Worm (Caenorhabditis elegans) whole organism, mixed stage, embryonic: Measurements from ENCODE around the gene R02D3.8.

Experiments
- M03D4.4 ChIP-seq: sonication (generic microtip); optimal IDR thresholded peaks from 2 replicates; lab custom pipeline; 2017; ENCODE audit warnings: mild to moderate bottlenecking, missing genetic modification characterization, missing compliant biosample characterization
- ceh-39 ChIP-seq: fragments of 150-350 bp; optimal IDR thresholded peaks from 2 replicates; lab custom pipeline; 2014; ENCODE audit warnings: missing biosample characterization, missing genetic modification characterization
- ceh-43 ChIP-seq: fragments of 200-800 bp; sonication (Bioruptor generic); optimal IDR thresholded peaks from 2 replicates; lab custom pipeline; 2018; ENCODE audit warnings: mild to moderate bottlenecking, missing genetic modification characterization, moderate library complexity, missing compliant biosample characterization
- ceh-83 ChIP-seq: fragments of 200-800 bp; sonication (Bioruptor generic); optimal IDR thresholded peaks from 2 replicates; lab custom pipeline; 2018; ENCODE audit warnings: mild to moderate bottlenecking, missing genetic modification characterization, missing compliant biosample characterization
- ces-1 ChIP-seq: fragments of 150-350 bp; optimal IDR thresholded peaks from 2 replicates; lab custom pipeline; 2014; ENCODE audit warnings: missing biosample characterization, missing genetic modification reagents, missing genetic modification characterization
- cnd-1 ChIP-seq: fragments of 200-800 bp; sonication (Bioruptor generic); optimal IDR thresholded peaks from 2 replicates; lab custom pipeline; 2018; ENCODE audit warnings: mild to moderate bottlenecking, missing genetic modification characterization, missing compliant biosample characterization
- elt-1 ChIP-seq: sonication (generic microtip); optimal IDR thresholded peaks from 2 replicates; lab custom pipeline; 2017; ENCODE audit warnings: missing genetic modification characterization, mild to moderate bottlenecking, missing compliant biosample characterization, antibody characterized with exemption, moderate library complexity, borderline replicate concordance; ENCODE audit not compliant: insufficient read depth
- elt-3 ChIP-seq: fragments of 150-350 bp; optimal IDR thresholded peaks from 2 replicates; lab custom pipeline; 2014; ENCODE audit warnings: missing biosample characterization, missing genetic modification characterization
- ham-2 ChIP-seq: fragments of 200-800 bp; sonication (Bioruptor generic); optimal IDR thresholded peaks from 2 replicates; lab custom pipeline; 2018; ENCODE audit warnings: mild to moderate bottlenecking, missing genetic modification characterization, missing compliant biosample characterization
- hlh-1 ChIP-seq: fragments of 150-350 bp; optimal IDR thresholded peaks from 2 replicates; lab custom pipeline; 2014; ENCODE audit warnings: missing biosample characterization, missing genetic modification reagents, missing genetic modification characterization
- lin-13 ChIP-seq: fragments of 150-350 bp; optimal IDR thresholded peaks from 2 replicates; lab custom pipeline; 2014; ENCODE audit warnings: missing biosample characterization, missing genetic modification characterization
- lin-32 ChIP-seq: fragments of 200-800 bp; sonication (Bioruptor generic); optimal IDR thresholded peaks from 2 replicates; lab custom pipeline; 2018; ENCODE audit warnings: mild to moderate bottlenecking, missing genetic modification characterization, missing compliant biosample characterization
- lsy-2 ChIP-seq: fragments of 150-350 bp; optimal IDR thresholded peaks from 2 replicates; lab custom pipeline; 2014; ENCODE audit warnings: missing biosample characterization, missing genetic modification characterization
- mab-5 ChIP-seq: fragments of 150-350 bp; optimal IDR thresholded peaks from 2 replicates; lab custom pipeline; 2014; ENCODE audit warnings: missing biosample characterization, missing genetic modification characterization
- mep-1 ChIP-seq: fragments of 150-350 bp; optimal IDR thresholded peaks from 2 replicates; lab custom pipeline; 2017; ENCODE audit warnings: missing biosample characterization, missing genetic modification reagents, missing genetic modification characterization, inconsistent platforms
- mls-2 ChIP-seq: sonication (generic microtip); optimal IDR thresholded peaks from 2 replicates; lab custom pipeline; 2016; ENCODE audit warnings: mild to moderate bottlenecking, missing genetic modification characterization, moderate library complexity, missing compliant biosample characterization
- nhr-12 ChIP-seq: fragments of 150-350 bp; optimal IDR thresholded peaks from 2 replicates; lab custom pipeline; 2014; ENCODE audit warnings: missing biosample characterization, missing genetic modification characterization
- nhr-2 ChIP-seq: fragments of 150-350 bp; optimal IDR thresholded peaks from 2 replicates; lab custom pipeline; 2014; ENCODE audit warnings: missing biosample characterization, missing genetic modification characterization
- nhr-237 ChIP-seq: fragments of 150-350 bp; optimal IDR thresholded peaks from 2 replicates; lab custom pipeline; 2014; ENCODE audit warnings: missing biosample characterization, missing genetic modification characterization
- nhr-28 ChIP-seq: fragments of 150-350 bp; optimal IDR thresholded peaks from 2 replicates; lab custom pipeline; 2014; ENCODE audit warnings: missing biosample characterization, missing genetic modification characterization
- nhr-76 ChIP-seq: sonication (generic microtip); optimal IDR thresholded peaks from 2 replicates; lab custom pipeline; 2017; ENCODE audit warnings: missing biosample characterization, missing genetic modification characterization
- pha-4 ChIP-seq: fragments of 150-350 bp; optimal IDR thresholded peaks from 2 replicates; lab custom pipeline; 2018; ENCODE audit warnings: missing biosample characterization, missing genetic modification reagents, missing genetic modification characterization
- sem-2 ChIP-seq: fragments of 200-800 bp; sonication (Bioruptor generic); optimal IDR thresholded peaks from 2 replicates; lab custom pipeline; 2018; ENCODE audit warnings: mild to moderate bottlenecking, missing genetic modification characterization, missing compliant biosample characterization
- snpc-4 ChIP-seq: fragments of 150-350 bp; optimal IDR thresholded peaks from 2 replicates; lab custom pipeline; 2014; ENCODE audit warnings: missing biosample characterization, missing genetic modification characterization
- sptf-1 ChIP-seq: sonication (generic microtip); optimal IDR thresholded peaks from 2 replicates; lab custom pipeline; 2017; ENCODE audit warnings: mild to moderate bottlenecking, missing genetic modification characterization, moderate library complexity, missing compliant biosample characterization
- tbx-8 ChIP-seq: fragments of 200-800 bp; sonication (Bioruptor generic); optimal IDR thresholded peaks from 2 replicates; lab custom pipeline; 2018; ENCODE audit warnings: mild to moderate bottlenecking, missing genetic modification characterization, moderate library complexity, missing compliant biosample characterization
- unc-120 ChIP-seq: sonication (generic microtip); optimal IDR thresholded peaks from 2 replicates; lab custom pipeline; 2017; ENCODE audit warnings: missing genetic modification characterization, missing compliant biosample characterization; ENCODE audit not compliant: poor library complexity, severe bottlenecking
- unc-39 ChIP-seq: fragments of 150-350 bp; optimal IDR thresholded peaks from 2 replicates; lab custom pipeline; 2014; ENCODE audit warnings: missing biosample characterization, missing genetic modification characterization
- unc-62 ChIP-seq: fragments of 150-350 bp; optimal IDR thresholded peaks from 2 replicates; lab custom pipeline; 2014; ENCODE audit warnings: missing biosample characterization, missing genetic modification reagents, missing genetic modification characterization
- zip-8 ChIP-seq: fragments of 150-350 bp; optimal IDR thresholded peaks from 2 replicates; lab custom pipeline; 2014; ENCODE audit warnings: missing biosample characterization, missing genetic modification characterization

R02D3.8 gene

ce11 chrIV:258362-258761 lies 1.4 kb upstream of the R02D3.8 start:
- TF ChIP-seq snpc-4 (no peak), elt-3 (no peak), lin-13 (tag; lab: Kevin White, UChicago) (no peak), tbx-8 (no peak), sem-2 (GFP tag; lab: Kevin White, UChicago) (no peak)

ce11 chrIV:255379-255857 lies 1.6 kb downstream of the R02D3.8 start, which contains the start of gene rcat-1:
Gene rcat-1, minus strand, starts transcription at chrIV:255429.
- TF ChIP-seq mls-2 (tag; lab: Kevin White, UChicago) (no peak), cnd-1 (peak; percentile 9), ceh-83 (no peak), lsy-2 (peak; percentile 87), mep-1 (peak; percentile 95), unc-62 (peak; percentile 59), ceh-39 (tag; lab: Kevin White, UChicago) (peak; percentile 74), nhr-2 (tag; lab: Kevin White, UChicago) (peak; percentile 10), nhr-76 (tag; lab: Kevin White, UChicago) (no peak), lin-13 (tag; lab: Kevin White, UChicago) (peak; percentile 89), unc-120 (peak; percentile 8), unc-39 (tag; lab: Kevin White, UChicago) (no peak), sptf-1 (no peak), hlh-1 (peak; percentile 36), ces-1 (GFP tag; lab: Kevin White, UChicago) (peak; percentile 72), mab-5 (no peak), M03D4.4 (tag; lab: Kevin White, UChicago) (no peak), elt-1 (no peak), elt-3 (no peak), pha-4 (tag; lab: Kevin White, UChicago) (peak; percentile 78), nhr-237 (tag; lab: Kevin White, UChicago) (peak; percentile 83)

ce11 chrIV:252454-252853 lies 4.5 kb downstream of the R02D3.8 start, which contains the start of gene grl-19:
Gene grl-19, minus strand, starts transcription at chrIV:252554.
- TF ChIP-seq sptf-1, result no peak
- no peak for TF ChIP-seq lin-32 (GFP tag; lab: Kevin White, UChicago)
- TF ChIP-seq elt-3, result no peak
- TF ChIP-seq unc-62, result no peak
- TF ChIP-seq nhr-76 (tag; lab: Kevin White, UChicago), result no peak
- TF ChIP-seq nhr-12 (tag; lab: Kevin White, UChicago), result no peak
- no peak for TF ChIP-seq cnd-1
- TF ChIP-seq M03D4.4 (tag; lab: Kevin White, UChicago), result no peak
- no peak for TF ChIP-seq ceh-39 (tag; lab: Kevin White, UChicago)

DNA sequence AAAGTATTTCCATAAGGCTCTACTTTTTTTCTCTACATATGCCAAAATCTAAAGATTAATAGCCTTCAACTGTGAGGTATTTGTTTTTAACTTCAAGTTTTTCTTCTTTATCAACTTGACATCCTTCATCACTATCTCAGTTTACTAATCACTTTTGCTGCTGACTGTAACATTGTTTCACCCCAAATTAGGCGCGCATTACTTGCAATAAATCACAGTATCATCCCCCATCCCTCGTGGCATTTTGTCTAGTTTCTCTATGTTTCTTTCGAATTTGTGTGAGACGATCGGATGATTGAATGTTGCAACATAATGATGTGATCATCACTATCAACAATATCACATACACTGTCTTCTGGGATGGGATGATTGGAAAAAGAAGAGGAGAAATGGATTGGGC lies 9.5 kb downstream of the R02D3.8 start:
- TF ChIP-seq ceh-83, result no peak
- TF ChIP-seq elt-3, result peak; percentile 7

DNA sequence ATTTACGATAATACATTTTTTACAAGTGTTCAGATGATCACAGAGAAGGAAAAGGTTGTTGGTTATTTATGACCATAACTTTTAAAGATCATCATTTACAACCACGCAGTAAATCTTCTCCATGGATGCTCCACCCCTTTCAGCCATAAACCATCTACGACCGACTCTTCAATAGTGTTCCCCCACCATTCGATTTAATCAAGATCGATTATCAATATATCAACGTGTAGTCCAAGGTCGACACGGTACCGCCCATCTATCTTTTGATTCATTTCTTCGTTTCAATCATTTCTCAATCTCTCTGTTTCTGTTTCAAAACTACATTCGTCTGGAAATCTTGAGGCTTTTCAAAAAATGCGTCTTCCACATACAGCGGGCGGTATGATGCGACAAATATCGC lies 12.2 kb downstream of the R02D3.8 start, which contains the start of gene aass-1:
TSS of gene aass-1 (plus strand) at position 301 of the 400 bp plus-strand sequence.
- TF ChIP-seq unc-39 (tag; lab: Kevin White, UChicago) (no peak), ham-2 (no peak), ceh-43 (no peak), nhr-28 (tag; lab: Kevin White, UChicago) (no peak), nhr-237 (tag; lab: Kevin White, UChicago) (no peak), mab-5 (no peak), tbx-8 (no peak)
- TF ChIP-seq, all 35 proteins: peak for 0

DNA sequence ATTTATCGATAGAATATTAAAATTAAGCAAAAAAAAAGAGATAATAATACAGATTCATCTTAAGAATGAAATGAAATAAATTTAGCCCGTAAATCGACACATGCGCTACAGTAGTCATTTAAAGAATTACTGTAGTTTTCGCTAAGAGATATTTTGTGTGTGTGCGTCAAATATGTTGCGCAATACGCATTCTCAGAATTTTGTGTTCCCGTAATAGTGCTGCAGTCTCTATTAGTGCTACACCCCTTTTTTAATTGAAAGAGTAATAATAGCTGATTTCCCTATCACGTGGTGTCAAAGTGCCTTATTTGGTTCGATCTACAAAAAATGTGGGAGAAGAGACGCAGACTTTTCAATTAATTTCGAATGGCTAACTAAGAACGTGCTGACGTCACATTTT lies 12.7 kb downstream of the R02D3.8 start:
- peak; percentile 86 for TF ChIP-seq zip-8 (tag; lab: Kevin White, UChicago)
- no peak for TF ChIP-seq ces-1 (GFP tag; lab: Kevin White, UChicago)

DNA sequence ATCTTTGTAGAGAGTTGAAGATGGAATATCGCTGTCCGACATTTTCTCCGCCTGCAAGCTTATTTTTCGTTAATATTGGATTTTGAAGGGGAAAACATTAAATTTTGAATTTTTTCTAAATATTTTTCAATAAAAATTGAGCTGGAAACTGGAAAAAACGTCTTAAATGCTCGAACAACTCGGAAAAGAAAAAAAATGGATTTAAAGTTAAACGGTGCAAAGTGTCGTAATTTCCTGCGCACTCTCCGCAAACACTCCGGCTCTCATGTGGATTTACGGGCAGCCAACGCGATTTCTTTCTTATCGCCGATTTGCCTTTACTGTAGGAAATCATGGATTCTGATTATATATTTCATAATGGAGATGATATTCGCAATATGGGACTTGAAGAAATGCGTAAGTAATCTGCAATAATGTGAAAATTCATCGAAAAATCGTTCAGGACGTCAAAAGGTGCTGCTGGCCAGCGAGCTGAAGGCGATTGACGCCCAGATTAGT lies 16.7 kb downstream of the R02D3.8 start, which contains the start of the genes fnta-1 and cogc-8:
TSS of gene fnta-1 (minus strand) at position 51 of the 498 bp plus-strand sequence.
TSS of gene cogc-8 (plus strand) at position 195 of the 498 bp plus-strand sequence.
- peak; percentile 32 for TF ChIP-seq lsy-2
- no peak for TF ChIP-seq ceh-39 (tag; lab: Kevin White, UChicago)
- TF ChIP-seq lin-13 (tag; lab: Kevin White, UChicago), result peak; percentile 3
- peak; percentile 37 for TF ChIP-seq ces-1 (GFP tag; lab: Kevin White, UChicago)
- TF ChIP-seq nhr-28 (tag; lab: Kevin White, UChicago), result no peak
